Worm (Caenorhabditis elegans): ENCODE results near the gene H35N09.2.

ce11 chrX:8646997-8647396 lies 42.1 kb upstream of the H35N09.2 start, which contains the start of gene F12D9.2:
- TF ChIP-seq nhr-25 (tag; optimal IDR thresholded peaks at IDR 0.05): no peak
- no peak for TF ChIP-seq unc-55 (GFP tag; optimal IDR thresholded peaks at IDR 0.05)
- TF ChIP-seq nhr-10 (tag; optimal IDR thresholded peaks at IDR 0.05): no peak
- no peak for TF ChIP-seq nhr-237 (tag; optimal IDR thresholded peaks at IDR 0.05)
- no peak for TF ChIP-seq sem-4 (tag; optimal IDR thresholded peaks at IDR 0.05)
- TF ChIP-seq lsy-2 (tag; optimal IDR thresholded peaks at IDR 0.05): no peak
- TF ChIP-seq nhr-11 (tag; optimal IDR thresholded peaks at IDR 0.05): no peak
- TF ChIP-seq unc-62 (GFP tag; optimal IDR thresholded peaks at IDR 0.05): no peak
- no peak for TF ChIP-seq mbf-1 (tag; optimal IDR thresholded peaks at IDR 0.05)
- TF ChIP-seq R02D3.7 (tag; optimal IDR thresholded peaks at IDR 0.05): no peak
- no peak for TF ChIP-seq ama-1 (optimal IDR thresholded peaks at IDR 0.05)
- no peak for TF ChIP-seq mab-5 (tag; optimal IDR thresholded peaks at IDR 0.05)
- TF ChIP-seq lin-39 (tag; optimal IDR thresholded peaks at IDR 0.05): no peak
- TF ChIP-seq lin-11 (tag; optimal IDR thresholded peaks at IDR 0.05): no peak
